Fruit fly (Drosophila melanogaster): Measurements from ENCODE around the gene CG4213.

CG4213 gene

DNA sequence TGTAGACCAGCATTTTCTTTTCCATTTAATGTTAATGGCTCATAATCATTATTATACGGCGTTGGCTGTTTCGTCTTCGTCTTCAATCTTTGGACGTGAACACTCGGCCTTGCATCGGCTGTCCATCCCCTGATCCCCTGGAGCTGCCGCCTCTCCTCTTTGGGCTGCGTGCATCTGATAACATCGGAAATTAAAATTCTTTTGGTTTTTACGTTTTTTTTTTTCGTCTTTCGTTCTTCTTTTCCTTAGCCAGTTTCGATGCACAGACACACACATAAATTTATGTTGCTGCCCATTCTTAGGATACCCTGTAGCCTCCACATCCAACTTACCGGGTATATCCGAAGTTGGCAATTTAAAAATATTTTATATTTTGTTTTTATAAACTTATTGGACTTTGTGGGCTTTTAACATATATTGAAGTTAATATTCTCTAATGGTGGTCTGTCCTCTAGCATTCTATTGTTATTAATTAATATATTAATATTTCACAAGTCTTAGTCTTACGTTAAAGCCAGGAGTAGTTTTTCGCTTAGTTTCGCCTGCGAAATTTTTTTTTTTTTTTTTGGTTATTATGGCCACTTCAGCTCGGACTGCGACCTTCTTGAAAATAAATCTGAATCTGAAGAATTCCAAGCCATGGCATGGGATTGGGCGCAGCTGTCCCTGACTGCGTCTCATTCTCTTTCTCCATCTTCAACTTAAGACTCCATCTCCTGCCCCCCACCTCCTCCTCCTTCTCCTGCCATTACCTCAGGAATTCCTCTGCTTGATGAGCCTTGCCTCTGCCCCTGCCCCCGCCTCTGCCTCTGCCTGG, 38.8 kb upstream of the CG4213 start (continued):
- TF ChIP-seq pan (optimal IDR thresholded peaks at IDR 0.05) (no peak), pan (GFP tag; optimal IDR thresholded peaks at IDR 0.05 in 1 of 2, IDR thresholded peaks at IDR 0.05 in 1 of 2) (no peak), CG10543 (GFP tag; optimal IDR thresholded peaks at IDR 0.05) (no peak), vvl (GFP tag; IDR thresholded peaks at IDR 0.05) (no peak), tna (GFP tag; IDR thresholded peaks at IDR 0.05; ENCODE audit: partially characterized antibody) (no peak), sd (tag; optimal IDR thresholded peaks at IDR 0.05) (no peak), CG11695 (GFP tag; IDR thresholded peaks at IDR 0.05) (no peak), CG6272 (GFP tag; IDR thresholded peaks at IDR 0.05) (no peak), pita (GFP tag; optimal IDR thresholded peaks at IDR 0.05) (no peak), knrl (GFP tag; IDR thresholded peaks at IDR 0.05; ENCODE audit: partially characterized antibody) (no peak), Dip3 (GFP tag; optimal IDR thresholded peaks at IDR 0.05) (no peak), pb (GFP tag; optimal IDR thresholded peaks at IDR 0.05) (no peak), Usf (GFP tag; optimal IDR thresholded peaks at IDR 0.05) (peak; percentile 61), D19A (tag; optimal IDR thresholded peaks at IDR 0.05) (peak; percentile 88), sr (GFP tag; IDR thresholded peaks at IDR 0.05) (no peak), en (GFP tag; optimal IDR thresholded peaks at IDR 0.05) (no peak), lbe (GFP tag; optimal IDR thresholded peaks at IDR 0.05) (peak; percentile 85), fd3F (GFP tag; optimal IDR thresholded peaks at IDR 0.05) (no peak), onecut (GFP tag; IDR thresholded peaks at IDR 0.05) (no peak), sqz (GFP tag; optimal IDR thresholded peaks at IDR 0.05) (peak; percentile 72), CG16863 (GFP tag; optimal IDR thresholded peaks at IDR 0.05) (no peak), CG13894 (tag; optimal IDR thresholded peaks at IDR 0.05) (no peak), CG9876 (GFP tag; optimal IDR thresholded peaks at IDR 0.05) (no peak), HmgZ (tag; optimal IDR thresholded peaks at IDR 0.05) (no peak), CG3407 (GFP tag; optimal IDR thresholded peaks at IDR 0.05) (peak; percentile 23), CG1529 (GFP tag; optimal IDR thresholded peaks at IDR 0.05) (peak; percentile 43), CG32772 (GFP tag; IDR thresholded peaks at IDR 0.05) (no peak), zfh1 (GFP tag; IDR thresholded peaks at IDR 0.05) (peak; percentile 59; the same call in 2 of the 3 replicates), gem (tag; optimal IDR thresholded peaks at IDR 0.05) (peak; percentile 81), disco-r (GFP tag; optimal IDR thresholded peaks at IDR 0.05) (no peak), cwo (GFP tag; optimal IDR thresholded peaks at IDR 0.05) (no peak), Camta (GFP tag; optimal IDR thresholded peaks at IDR 0.05) (no peak), CG17612 (GFP tag; IDR thresholded peaks at IDR 0.05) (no peak), twi (tag; optimal IDR thresholded peaks at IDR 0.05) (peak; percentile 21), CG10267 (tag; optimal IDR thresholded peaks at IDR 0.05) (peak; percentile 77), CG18476 (GFP tag; optimal IDR thresholded peaks at IDR 0.05) (peak; percentile 1), Oli (tag; optimal IDR thresholded peaks at IDR 0.05) (peak; percentile 62), CG30431 (GFP tag; optimal IDR thresholded peaks at IDR 0.05) (peak; percentile 58), repo (GFP tag; optimal IDR thresholded peaks at IDR 0.05) (no peak), sima (GFP tag; optimal IDR thresholded peaks at IDR 0.05) (no peak), Spps (tag; optimal IDR thresholded peaks at IDR 0.05) (peak; percentile 49), tap (tag; optimal IDR thresholded peaks at IDR 0.05) (no peak), lmd (GFP tag; IDR thresholded peaks at IDR 0.05) (peak; percentile 18; the same call in 1 of the 2 replicates), NFAT (GFP tag; IDR thresholded peaks at IDR 0.05) (no peak), salm (tag; optimal IDR thresholded peaks at IDR 0.05) (no peak), row (GFP tag; IDR thresholded peaks at IDR 0.05) (peak; percentile 54), maf-S (GFP tag; optimal IDR thresholded peaks at IDR 0.05) (no peak), CG7928 (GFP tag; optimal IDR thresholded peaks at IDR 0.05) (no peak), Asciz (GFP tag; optimal IDR thresholded peaks at IDR 0.05) (no peak), CG7357 (GFP tag; IDR thresholded peaks at IDR 0.05) (no peak; the same call in 2 of the 3 replicates)

Data from whole organism, embryonic.